Worm (Caenorhabditis elegans) whole organism, late embryonic: ENCODE data around the gene F45E1.2.

Source experiments
- ama-1 ChIP-seq: fragments of 150-350 bp; optimal IDR thresholded peaks from 2 replicates; lab custom pipeline; 2014
- ceh-6 ChIP-seq: fragments of 200-800 bp; sonication (Bioruptor generic); optimal IDR thresholded peaks from 2 replicates; lab custom pipeline; 2018; ENCODE audit warnings: mild to moderate bottlenecking, missing genetic modification characterization, missing compliant biosample characterization
- dve-1 ChIP-seq: sonication (generic microtip); optimal IDR thresholded peaks from 2 replicates; lab custom pipeline; 2017; ENCODE audit warnings: antibody characterized with exemption, mild to moderate bottlenecking, missing genetic modification characterization, missing compliant biosample characterization
- fkh-10 ChIP-seq: fragments of 150-350 bp; optimal IDR thresholded peaks from 2 replicates; lab custom pipeline; 2014; ENCODE audit warnings: missing biosample characterization, missing genetic modification reagents, missing genetic modification characterization
- hlh-30 ChIP-seq: sonication (generic microtip); optimal IDR thresholded peaks from 2 replicates; lab custom pipeline; 2017; ENCODE audit warnings: antibody characterized with exemption, missing genetic modification characterization, missing compliant biosample characterization; ENCODE audit not compliant: insufficient read depth
- lin-11 ChIP-seq: fragments of 200-800 bp; sonication (Bioruptor generic); optimal IDR thresholded peaks from 2 replicates; lab custom pipeline; 2018; ENCODE audit warnings: mild to moderate bottlenecking, missing genetic modification characterization, missing compliant biosample characterization
- nfya-1 ChIP-seq: sonication (generic microtip); optimal IDR thresholded peaks from 2 replicates; lab custom pipeline; 2017; ENCODE audit warnings: missing genetic modification characterization, mild to moderate bottlenecking, missing compliant biosample characterization, antibody characterized with exemption, moderate library complexity
- nhr-11 ChIP-seq: fragments of 150-350 bp; optimal IDR thresholded peaks from 2 replicates; lab custom pipeline; 2014; ENCODE audit warnings: missing biosample characterization, missing genetic modification characterization
- pag-3 ChIP-seq: sonication (generic microtip); optimal IDR thresholded peaks from 2 replicates; lab custom pipeline; 2016; ENCODE audit warnings: missing compliant biosample characterization, missing genetic modification characterization, borderline replicate concordance
- pqm-1 ChIP-seq: sonication (generic microtip); optimal IDR thresholded peaks from 2 replicates; lab custom pipeline; 2016; ENCODE audit warnings: missing genetic modification characterization, missing compliant biosample characterization
- tbx-2 ChIP-seq: sonication (generic microtip); optimal IDR thresholded peaks from 2 replicates; lab custom pipeline; 2016; ENCODE audit warnings: missing genetic modification characterization, missing compliant biosample characterization
- unc-55 ChIP-seq: sonication (generic microtip); optimal IDR thresholded peaks from 2 replicates; lab custom pipeline; 2017; ENCODE audit warnings: missing biosample characterization, missing genetic modification reagents, missing genetic modification characterization
- unc-86 ChIP-seq: sonication (generic microtip); optimal IDR thresholded peaks from 2 replicates; lab custom pipeline; 2016; ENCODE audit warnings: missing genetic modification characterization, missing compliant biosample characterization

DNA sequence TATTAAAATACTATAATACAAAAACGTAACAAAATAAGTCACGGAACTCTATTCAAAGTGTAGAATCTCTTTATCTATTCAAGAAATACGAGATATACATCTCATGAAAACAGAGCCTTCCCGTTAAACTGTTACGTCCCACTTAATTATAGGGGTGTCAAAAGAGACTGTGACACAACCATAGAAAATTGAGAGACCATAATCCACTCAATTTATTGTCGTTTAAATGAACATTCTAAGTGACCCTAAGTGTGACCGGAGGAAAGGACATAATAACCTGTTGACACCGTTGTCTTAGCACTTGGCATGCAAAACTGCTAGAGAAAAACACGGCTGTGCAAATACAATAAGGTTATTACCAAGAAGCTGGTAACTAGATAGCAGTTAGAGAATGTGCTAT is 35.0 kb upstream of the F45E1.2 start:
- TF ChIP-seq pag-3: no peak
- TF ChIP-seq unc-55 (GFP tag; lab: Kevin White, UChicago): no peak
- TF ChIP-seq dve-1: no peak
- TF ChIP-seq unc-86 (tag; lab: Kevin White, UChicago): no peak
- TF ChIP-seq hlh-30 (tag; lab: Kevin White, UChicago): no peak
- no peak for TF ChIP-seq tbx-2 (tag; lab: Kevin White, UChicago)
- no peak for TF ChIP-seq nhr-11 (tag; lab: Kevin White, UChicago)
- TF ChIP-seq pqm-1 (tag; lab: Kevin White, UChicago): no peak
- TF ChIP-seq nfya-1: no peak
- no peak for TF ChIP-seq fkh-10 (GFP tag; lab: Kevin White, UChicago)
- TF ChIP-seq ama-1 (lab: Kevin White, UChicago): no peak
- no peak for TF ChIP-seq ceh-6 (GFP tag; lab: Kevin White, UChicago)
- no peak for TF ChIP-seq lin-11 (tag; lab: Kevin White, UChicago)
